Worm (Caenorhabditis elegans): Measurements from ENCODE around the gene C33D9.6.

C33D9.6 gene

ce11 chrIV:8757729-8758128 lies 20.2 kb downstream of the C33D9.6 start:
- TF ChIP-seq flt-1 (GFP tag; IDR thresholded peaks at IDR 0.05) (no peak), hmg-4 (GFP tag; optimal IDR thresholded peaks at IDR 0.05) (no peak), tbx-37 (GFP tag; conservative IDR thresholded peaks at IDR 0.05) (no peak), aly-1 (tag; optimal IDR thresholded peaks at IDR 0.05) (no peak), ceh-13 (GFP tag; optimal IDR thresholded peaks at IDR 0.05) (no peak), tbx-11 (GFP tag; IDR thresholded peaks at IDR 0.05) (no peak), ceh-36 (tag; optimal IDR thresholded peaks at IDR 0.05) (no peak), hmbx-1 (tag; optimal IDR thresholded peaks at IDR 0.05) (no peak), hnd-1 (tag; optimal IDR thresholded peaks at IDR 0.05) (no peak), ama-1 (optimal IDR thresholded peaks at IDR 0.05) (no peak), scrt-1 (GFP tag; IDR thresholded peaks at IDR 0.05) (no peak), sea-1 (GFP tag; conservative IDR thresholded peaks at IDR 0.05) (no peak), tra-4 (tag; optimal IDR thresholded peaks at IDR 0.05) (no peak), ets-7 (tag; optimal IDR thresholded peaks at IDR 0.05) (no peak)

- no peak for TF ChIP-seq F13C5.2 (tag; optimal IDR thresholded peaks at IDR 0.05)
- TF ChIP-seq ceh-13 (GFP tag; optimal IDR thresholded peaks at IDR 0.05), result no peak
- TF ChIP-seq scrt-1 (GFP tag; IDR thresholded peaks at IDR 0.05), result no peak
- TF ChIP-seq sea-1 (GFP tag; conservative IDR thresholded peaks at IDR 0.05), result no peak
These were observed 23.2 kb downstream of the C33D9.6 start, which contains the start of gene elli-1 for ce11 chrIV:8754727-8755126. Gene elli-1, minus strand, starts transcription at chrIV:8754827.

ce11 chrIV:8754146-8754545 lies 23.8 kb downstream of the C33D9.6 start:
- TF ChIP-seq tbx-37 (GFP tag; conservative IDR thresholded peaks at IDR 0.05), result no peak
- no peak for TF ChIP-seq hmbx-1 (tag; optimal IDR thresholded peaks at IDR 0.05)
- TF ChIP-seq F13C5.2 (tag; optimal IDR thresholded peaks at IDR 0.05), result no peak
- no peak for TF ChIP-seq flt-1 (GFP tag; IDR thresholded peaks at IDR 0.05)

ce11 chrIV:8752492-8752891 lies 25.5 kb downstream of the C33D9.6 start:
- no peak for TF ChIP-seq hmbx-1 (tag; optimal IDR thresholded peaks at IDR 0.05)

ce11 chrIV:8748967-8749366 lies 29.0 kb downstream of the C33D9.6 start:
- TF ChIP-seq tra-4 (tag; optimal IDR thresholded peaks at IDR 0.05), result no peak
- TF ChIP-seq ets-7 (tag; optimal IDR thresholded peaks at IDR 0.05), result no peak
- TF ChIP-seq hmbx-1 (tag; optimal IDR thresholded peaks at IDR 0.05), result no peak
- no peak for TF ChIP-seq sea-1 (GFP tag; conservative IDR thresholded peaks at IDR 0.05)
- TF ChIP-seq flt-1 (GFP tag; IDR thresholded peaks at IDR 0.05), result no peak
- no peak for TF ChIP-seq ceh-36 (tag; optimal IDR thresholded peaks at IDR 0.05)
- no peak for TF ChIP-seq hnd-1 (tag; optimal IDR thresholded peaks at IDR 0.05)
- TF ChIP-seq F13C5.2 (tag; optimal IDR thresholded peaks at IDR 0.05), result no peak
- TF ChIP-seq ceh-13 (GFP tag; optimal IDR thresholded peaks at IDR 0.05), result no peak
- TF ChIP-seq tbx-11 (GFP tag; IDR thresholded peaks at IDR 0.05), result no peak

ce11 chrIV:8745591-8746302 lies 32.2 kb downstream of the C33D9.6 start, which contains the start of the genes F20C5.7 and parg-1:
Gene F20C5.7, minus strand, starts transcription at chrIV:8745691.
Gene parg-1, plus strand, starts transcription at chrIV:8746252.
- TF ChIP-seq ceh-36 (tag; optimal IDR thresholded peaks at IDR 0.05) (no peak), aly-1 (tag; optimal IDR thresholded peaks at IDR 0.05) (no peak), tbx-11 (GFP tag; IDR thresholded peaks at IDR 0.05) (no peak), hmbx-1 (tag; optimal IDR thresholded peaks at IDR 0.05) (no peak), sea-1 (GFP tag; conservative IDR thresholded peaks at IDR 0.05) (no peak), scrt-1 (GFP tag; IDR thresholded peaks at IDR 0.05) (no peak), F13C5.2 (tag; optimal IDR thresholded peaks at IDR 0.05) (no peak)

ce11 chrIV:8743654-8744332 lies 34.2 kb downstream of the C33D9.6 start, which contains the start of gene F21D5.7:
Gene F21D5.7, minus strand, starts transcription at chrIV:8743704.
- TF ChIP-seq F13C5.2 (tag; optimal IDR thresholded peaks at IDR 0.05) (peak; percentile 43), tbx-37 (GFP tag; conservative IDR thresholded peaks at IDR 0.05) (no peak)

- TF ChIP-seq hnd-1 (tag; optimal IDR thresholded peaks at IDR 0.05) (no peak), tbx-37 (GFP tag; conservative IDR thresholded peaks at IDR 0.05) (no peak), ceh-36 (tag; optimal IDR thresholded peaks at IDR 0.05) (no peak), F13C5.2 (tag; optimal IDR thresholded peaks at IDR 0.05) (no peak), pes-1 (GFP tag; IDR thresholded peaks at IDR 0.05) (no peak), scrt-1 (GFP tag; IDR thresholded peaks at IDR 0.05) (no peak), tbx-11 (GFP tag; IDR thresholded peaks at IDR 0.05) (no peak), aly-1 (tag; optimal IDR thresholded peaks at IDR 0.05) (no peak), sea-1 (GFP tag; conservative IDR thresholded peaks at IDR 0.05) (no peak), B0310.2 (tag; optimal IDR thresholded peaks at IDR 0.05) (no peak), hmg-4 (GFP tag; optimal IDR thresholded peaks at IDR 0.05) (no peak), ets-7 (tag; optimal IDR thresholded peaks at IDR 0.05) (no peak), flt-1 (GFP tag; IDR thresholded peaks at IDR 0.05) (no peak), ama-1 (optimal IDR thresholded peaks at IDR 0.05) (no peak), hmbx-1 (tag; optimal IDR thresholded peaks at IDR 0.05) (no peak), ceh-13 (GFP tag; optimal IDR thresholded peaks at IDR 0.05) (no peak), tra-4 (tag; optimal IDR thresholded peaks at IDR 0.05) (no peak)
These were observed 37.0 kb downstream of the C33D9.6 start, which contains the start of gene F21D5.6 for ce11 chrIV:8740952-8741438. Gene F21D5.6, minus strand, starts transcription at chrIV:8741388.

Data from whole organism, early embryonic.